Fruit fly (Drosophila melanogaster): ENCODE data around the gene Acat1.

Acat1 gene

DNA sequence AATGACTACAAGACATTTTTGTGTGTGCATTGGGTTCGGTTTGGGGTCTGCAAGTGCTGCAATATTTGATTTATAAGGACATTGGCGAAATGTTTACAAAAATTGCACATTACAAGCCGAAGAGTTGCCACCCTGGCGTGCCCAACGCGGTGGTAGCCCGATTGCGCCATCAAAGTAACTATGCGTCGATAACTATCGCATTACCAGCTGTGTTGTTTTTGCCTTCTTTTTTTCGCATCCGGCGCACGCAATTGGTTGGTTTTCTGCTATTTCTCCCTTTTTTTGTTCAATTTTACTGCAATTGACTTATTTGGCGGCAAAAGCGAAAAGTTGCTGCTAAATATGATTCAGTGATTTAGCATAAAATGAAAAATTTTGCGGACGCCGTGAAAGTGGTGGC, 46.1 kb upstream of the Acat1 start, which contains the start of gene RpS14b:
RpS14b (plus strand) TSS at position 220 of the 400 bp plus-strand sequence.
- TF ChIP-seq Sox14 (GFP tag; optimal IDR thresholded peaks at IDR 0.05) = peak; percentile 48
- TF ChIP-seq CG7368 (GFP tag; optimal IDR thresholded peaks at IDR 0.05) = peak; percentile 70
- peak; percentile 29; the same call in 1 of the 2 replicates for TF ChIP-seq CG15336 (GFP tag; IDR thresholded peaks at IDR 0.05)
- TF ChIP-seq Lpt (GFP tag; optimal IDR thresholded peaks at IDR 0.05) = no peak
- TF ChIP-seq dsx (GFP tag; optimal IDR thresholded peaks at IDR 0.05; ENCODE audit: poor library complexity, severe bottlenecking) = peak; percentile 8
- no peak for TF ChIP-seq Eip93F (GFP tag; optimal IDR thresholded peaks at IDR 0.05)
- peak; percentile 58 for TF ChIP-seq Sox102F (GFP tag; optimal IDR thresholded peaks at IDR 0.05)
- TF ChIP-seq CG8632 (GFP tag; optimal IDR thresholded peaks at IDR 0.05) = peak; percentile 57
- peak; percentile 49 for TF ChIP-seq Hr39 (GFP tag; optimal IDR thresholded peaks at IDR 0.05)
- peak; percentile 44 for TF ChIP-seq CG10631 (GFP tag; optimal IDR thresholded peaks at IDR 0.05)
- TF ChIP-seq CG4318 (GFP tag; optimal IDR thresholded peaks at IDR 0.05) = no peak
- TF ChIP-seq Eip75B (GFP tag; optimal IDR thresholded peaks at IDR 0.05) = peak; percentile 36
- TF ChIP-seq fd59A (GFP tag; optimal IDR thresholded peaks at IDR 0.05) = peak; percentile 39
- TF ChIP-seq dac (GFP tag; optimal IDR thresholded peaks at IDR 0.05) = peak; percentile 43
- peak; percentile 71 for TF ChIP-seq topi (GFP tag; optimal IDR thresholded peaks at IDR 0.05)
- no peak for TF ChIP-seq Blimp-1 (GFP tag; optimal IDR thresholded peaks at IDR 0.05)
- TF ChIP-seq CG6276 (GFP tag; optimal IDR thresholded peaks at IDR 0.05) = no peak
- TF ChIP-seq spab (GFP tag; optimal IDR thresholded peaks at IDR 0.05) = peak; percentile 7
- peak; percentile 74 for TF ChIP-seq lz (GFP tag; optimal IDR thresholded peaks at IDR 0.05)
- peak; percentile 56 for TF ChIP-seq OdsH (GFP tag; optimal IDR thresholded peaks at IDR 0.05)
- peak; percentile 49 for TF ChIP-seq vri (GFP tag; optimal IDR thresholded peaks at IDR 0.05)
- peak; percentile 64 for TF ChIP-seq achi (GFP tag; optimal IDR thresholded peaks at IDR 0.05)
- TF ChIP-seq Smox (GFP tag; optimal IDR thresholded peaks at IDR 0.05) = peak; percentile 55
- TF ChIP-seq CG6163 (GFP tag; IDR thresholded peaks at IDR 0.05) = peak; percentile 81
- TF ChIP-seq CG11902 (GFP tag; optimal IDR thresholded peaks at IDR 0.05) = peak; percentile 30
- TF ChIP-seq Hr4 (GFP tag; optimal IDR thresholded peaks at IDR 0.05) = no peak
- peak; percentile 59 to 70 for TF ChIP-seq ss (GFP tag; optimal IDR thresholded peaks at IDR 0.05)
- no peak; the same call in 2 of the 3 replicates for TF ChIP-seq CG8119 (GFP tag; IDR thresholded peaks at IDR 0.05)
- TF ChIP-seq salr (GFP tag; optimal IDR thresholded peaks at IDR 0.05) = peak; percentile 4 to 57
- no peak for TF ChIP-seq CG11294 (GFP tag; IDR thresholded peaks at IDR 0.05)
- TF ChIP-seq CG34406 (GFP tag; optimal IDR thresholded peaks at IDR 0.05) = peak; percentile 63
- peak; percentile 77 for TF ChIP-seq Eip78C (GFP tag)
- TF ChIP-seq Met (GFP tag; optimal IDR thresholded peaks at IDR 0.05) = peak; percentile 68
- TF ChIP-seq fkh (GFP tag; optimal IDR thresholded peaks at IDR 0.05) = peak; percentile 60
- TF ChIP-seq esn (GFP tag; optimal IDR thresholded peaks at IDR 0.05) = peak; percentile 77
- TF ChIP-seq cyc (GFP tag; optimal IDR thresholded peaks at IDR 0.05) = peak; percentile 66
- TF ChIP-seq CG6854 (GFP tag; optimal IDR thresholded peaks at IDR 0.05) = peak; percentile 71
- peak; percentile 59 for TF ChIP-seq CG31627 (GFP tag; optimal IDR thresholded peaks at IDR 0.05)
- TF ChIP-seq CG11762 (GFP tag; optimal IDR thresholded peaks at IDR 0.05; ENCODE audit: insufficient read depth) = no peak
- peak; percentile 36 for TF ChIP-seq CG32006 (GFP tag; optimal IDR thresholded peaks at IDR 0.05)
- peak; percentile 18 for TF ChIP-seq CG8319 (GFP tag; optimal IDR thresholded peaks at IDR 0.05)
- no peak; the same call in 1 of the 2 replicates for TF ChIP-seq Gug (GFP tag; IDR thresholded peaks at IDR 0.05)
- peak; percentile 75 for TF ChIP-seq eg (GFP tag; IDR thresholded peaks at IDR 0.05)
- peak; percentile 62 for TF ChIP-seq CG6808 (GFP tag; optimal IDR thresholded peaks at IDR 0.05)
- peak; percentile 25 for TF ChIP-seq acj6 (GFP tag; optimal IDR thresholded peaks at IDR 0.05)
- TF ChIP-seq CG3919 (GFP tag; optimal IDR thresholded peaks at IDR 0.05) = peak; percentile 68
- peak; percentile 54 for TF ChIP-seq CG1621 (tag; optimal IDR thresholded peaks at IDR 0.05)
- TF ChIP-seq CG16779 (tag; optimal IDR thresholded peaks at IDR 0.05) = peak; percentile 11
- peak; percentile 21 for TF ChIP-seq svp (GFP tag)
- peak; percentile 67 for TF ChIP-seq net (GFP tag; optimal IDR thresholded peaks at IDR 0.05)
- TF ChIP-seq pdm3 (GFP tag; optimal IDR thresholded peaks at IDR 0.05) = peak; percentile 54
- TF ChIP-seq Ets96B (tag; optimal IDR thresholded peaks at IDR 0.05) = peak; percentile 14

Data from whole organism, prepupa.